Worm (Caenorhabditis elegans): ENCODE data around the gene znfx-1.

ce11 chrII:9172849-9173248, 40.6 kb upstream of the znfx-1 start, which contains the start of gene T23G7.2:
- no peak for TF ChIP-seq ceh-39 (tag; optimal IDR thresholded peaks at IDR 0.05)
- no peak for TF ChIP-seq snpc-4 (tag; optimal IDR thresholded peaks at IDR 0.05)
- no peak for TF ChIP-seq pha-4 (tag; optimal IDR thresholded peaks at IDR 0.05)
- TF ChIP-seq cnd-1 (tag; optimal IDR thresholded peaks at IDR 0.05), result no peak
- TF ChIP-seq ztf-11 (tag; optimal IDR thresholded peaks at IDR 0.05), result no peak
- TF ChIP-seq elt-3 (tag; optimal IDR thresholded peaks at IDR 0.05), result no peak

Measured in whole organism, mixed stage, embryonic.